Worm (Caenorhabditis elegans): Measurements from ENCODE around the gene srh-299.

srh-299 gene

ce11 chrV:15863042-15863441 is at the start of gene srh-299:
Gene srh-299 (plus strand): TSS chrV:15863342.
- TF ChIP-seq T22C8.4 (GFP tag; IDR thresholded peaks at IDR 0.05) = no peak
- no peak for TF ChIP-seq ztf-29 (GFP tag; IDR thresholded peaks at IDR 0.05)
- no peak for TF ChIP-seq med-1 (GFP tag; optimal IDR thresholded peaks at IDR 0.05; ENCODE audit: insufficient read depth)
- no peak for TF ChIP-seq klf-2 (GFP tag; conservative IDR thresholded peaks at IDR 0.05)
- no peak for TF ChIP-seq ztf-23 (GFP tag; IDR thresholded peaks at IDR 0.05)
- no peak for TF ChIP-seq ref-1 (GFP tag; conservative IDR thresholded peaks at IDR 0.05)
- no peak for TF ChIP-seq tab-1 (GFP tag; IDR thresholded peaks at IDR 0.05)
- TF ChIP-seq flt-1 (GFP tag; IDR thresholded peaks at IDR 0.05) = no peak

DNA sequence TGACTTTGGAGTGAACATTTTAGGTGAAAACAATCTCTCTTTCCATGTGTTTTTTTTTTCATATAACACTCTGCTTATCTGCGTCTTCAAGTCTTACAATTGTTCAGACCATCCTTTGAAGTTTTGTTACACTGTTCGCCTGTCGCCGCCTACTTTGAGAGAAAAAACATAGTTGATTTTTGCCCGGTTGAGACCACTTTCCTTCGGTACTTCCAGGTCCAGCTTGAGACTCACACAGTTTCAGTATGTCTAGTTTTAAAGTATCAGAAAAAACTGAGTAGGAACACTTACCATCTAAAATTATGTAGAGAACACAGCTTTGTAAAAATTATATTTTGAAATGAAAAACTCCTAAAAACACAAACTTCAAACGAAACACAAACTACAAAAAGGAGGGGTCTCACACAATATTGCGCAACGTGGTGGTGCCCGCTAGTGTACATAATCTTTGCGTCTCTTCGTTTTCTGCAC is 47.1 kb upstream of the srh-299 start, which contains the start of the genes fbxa-69 and F54B8.4:
TSS of gene fbxa-69 (minus strand) at position 10 of the 471 bp plus-strand sequence.
TSS of gene F54B8.4 (plus strand) at position 421 of the 471 bp plus-strand sequence.
- TF ChIP-seq ztf-29 (GFP tag; IDR thresholded peaks at IDR 0.05) (no peak), klf-2 (GFP tag; conservative IDR thresholded peaks at IDR 0.05) (no peak), tab-1 (GFP tag; IDR thresholded peaks at IDR 0.05) (no peak), ztf-23 (GFP tag; IDR thresholded peaks at IDR 0.05) (no peak), med-1 (GFP tag; optimal IDR thresholded peaks at IDR 0.05; ENCODE audit: insufficient read depth) (no peak), cog-1 (tag; optimal IDR thresholded peaks at IDR 0.05) (no peak), T22C8.4 (GFP tag; IDR thresholded peaks at IDR 0.05) (no peak), ref-1 (GFP tag; conservative IDR thresholded peaks at IDR 0.05) (no peak), flt-1 (GFP tag; IDR thresholded peaks at IDR 0.05) (no peak)

- TF ChIP-seq flt-1 (GFP tag; IDR thresholded peaks at IDR 0.05) (no peak), ztf-29 (GFP tag; IDR thresholded peaks at IDR 0.05) (no peak), ztf-23 (GFP tag; IDR thresholded peaks at IDR 0.05) (no peak), tab-1 (GFP tag; IDR thresholded peaks at IDR 0.05) (no peak), T22C8.4 (GFP tag; IDR thresholded peaks at IDR 0.05) (no peak), med-1 (GFP tag; optimal IDR thresholded peaks at IDR 0.05; ENCODE audit: insufficient read depth) (no peak), klf-2 (GFP tag; conservative IDR thresholded peaks at IDR 0.05) (no peak), cog-1 (tag; optimal IDR thresholded peaks at IDR 0.05) (no peak), ref-1 (GFP tag; conservative IDR thresholded peaks at IDR 0.05) (no peak)
These were observed 45.4 kb upstream of the srh-299 start, which contains the start of gene abf-3 for ce11 chrV:15817746-15818145. Gene abf-3 (minus strand): TSS chrV:15817846.

ce11 chrV:15819983-15820382 is 43.2 kb upstream of the srh-299 start, which contains the start of gene srbc-48:
Gene srbc-48 (plus strand): TSS chrV:15820283.
- TF ChIP-seq T22C8.4 (GFP tag; IDR thresholded peaks at IDR 0.05) = no peak
- no peak for TF ChIP-seq ztf-23 (GFP tag; IDR thresholded peaks at IDR 0.05)
- TF ChIP-seq med-1 (GFP tag; optimal IDR thresholded peaks at IDR 0.05; ENCODE audit: insufficient read depth) = no peak
- no peak for TF ChIP-seq tab-1 (GFP tag; IDR thresholded peaks at IDR 0.05)
- TF ChIP-seq klf-2 (GFP tag; conservative IDR thresholded peaks at IDR 0.05) = no peak
- TF ChIP-seq ztf-29 (GFP tag; IDR thresholded peaks at IDR 0.05) = no peak
- TF ChIP-seq ref-1 (GFP tag; conservative IDR thresholded peaks at IDR 0.05) = no peak
- no peak for TF ChIP-seq cog-1 (tag; optimal IDR thresholded peaks at IDR 0.05)
- no peak for TF ChIP-seq flt-1 (GFP tag; IDR thresholded peaks at IDR 0.05)

DNA sequence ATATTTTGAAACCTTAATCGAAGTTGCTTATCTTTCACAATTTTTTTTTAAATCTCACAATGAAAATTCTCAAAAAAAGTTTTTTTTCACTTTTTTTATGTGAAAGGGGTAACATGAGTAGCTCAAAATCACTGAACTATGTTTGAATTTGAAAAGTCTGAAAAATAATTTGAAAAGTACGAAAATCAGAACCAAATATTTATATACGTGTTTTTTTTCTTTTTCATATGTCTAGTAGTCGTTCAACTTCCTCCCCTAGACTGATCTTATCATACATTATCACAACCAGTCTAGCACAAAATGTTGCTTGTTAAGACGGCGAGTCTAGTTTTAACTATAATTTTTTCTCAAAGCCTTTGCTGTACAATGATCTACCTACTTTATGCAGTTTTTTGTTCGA is 41.7 kb upstream of the srh-299 start, which contains the start of gene srbc-49:
TSS of gene srbc-49 (plus strand) at position 301 of the 400 bp plus-strand sequence.
- TF ChIP-seq flt-1 (GFP tag; IDR thresholded peaks at IDR 0.05) (no peak), cog-1 (tag; optimal IDR thresholded peaks at IDR 0.05) (no peak), T22C8.4 (GFP tag; IDR thresholded peaks at IDR 0.05) (no peak), ztf-29 (GFP tag; IDR thresholded peaks at IDR 0.05) (no peak), ztf-23 (GFP tag; IDR thresholded peaks at IDR 0.05) (no peak), ref-1 (GFP tag; conservative IDR thresholded peaks at IDR 0.05) (no peak), med-1 (GFP tag; optimal IDR thresholded peaks at IDR 0.05; ENCODE audit: insufficient read depth) (no peak), klf-2 (GFP tag; conservative IDR thresholded peaks at IDR 0.05) (no peak), tab-1 (GFP tag; IDR thresholded peaks at IDR 0.05) (no peak)

ce11 chrV:15824866-15825265 is 38.3 kb upstream of the srh-299 start, which contains the start of gene srbc-50:
Gene srbc-50 (minus strand): TSS chrV:15824966.
- TF ChIP-seq tab-1 (GFP tag; IDR thresholded peaks at IDR 0.05) = no peak
- no peak for TF ChIP-seq flt-1 (GFP tag; IDR thresholded peaks at IDR 0.05)
- no peak for TF ChIP-seq T22C8.4 (GFP tag; IDR thresholded peaks at IDR 0.05)
- TF ChIP-seq klf-2 (GFP tag; conservative IDR thresholded peaks at IDR 0.05) = no peak
- no peak for TF ChIP-seq ref-1 (GFP tag; conservative IDR thresholded peaks at IDR 0.05)
- TF ChIP-seq ztf-23 (GFP tag; IDR thresholded peaks at IDR 0.05) = no peak
- TF ChIP-seq ztf-29 (GFP tag; IDR thresholded peaks at IDR 0.05) = no peak
- TF ChIP-seq cog-1 (tag; optimal IDR thresholded peaks at IDR 0.05) = no peak
- TF ChIP-seq med-1 (GFP tag; optimal IDR thresholded peaks at IDR 0.05; ENCODE audit: insufficient read depth) = no peak

ce11 chrV:15826110-15826509 is 37.0 kb upstream of the srh-299 start, which contains the start of gene srbc-51:
Gene srbc-51 (plus strand): TSS chrV:15826410.
- TF ChIP-seq klf-2 (GFP tag; conservative IDR thresholded peaks at IDR 0.05) = no peak
- no peak for TF ChIP-seq ref-1 (GFP tag; conservative IDR thresholded peaks at IDR 0.05)
- no peak for TF ChIP-seq cog-1 (tag; optimal IDR thresholded peaks at IDR 0.05)
- TF ChIP-seq ztf-23 (GFP tag; IDR thresholded peaks at IDR 0.05) = no peak
- TF ChIP-seq ztf-29 (GFP tag; IDR thresholded peaks at IDR 0.05) = no peak
- TF ChIP-seq flt-1 (GFP tag; IDR thresholded peaks at IDR 0.05) = no peak
- TF ChIP-seq tab-1 (GFP tag; IDR thresholded peaks at IDR 0.05) = no peak
- TF ChIP-seq T22C8.4 (GFP tag; IDR thresholded peaks at IDR 0.05) = no peak
- no peak for TF ChIP-seq med-1 (GFP tag; optimal IDR thresholded peaks at IDR 0.05; ENCODE audit: insufficient read depth)

ce11 chrV:15829907-15830306 is 33.2 kb upstream of the srh-299 start, which contains the start of gene srbc-55:
Gene srbc-55 (minus strand): TSS chrV:15830007.
- TF ChIP-seq flt-1 (GFP tag; IDR thresholded peaks at IDR 0.05) (no peak), ref-1 (GFP tag; conservative IDR thresholded peaks at IDR 0.05) (no peak), ztf-23 (GFP tag; IDR thresholded peaks at IDR 0.05) (no peak), klf-2 (GFP tag; conservative IDR thresholded peaks at IDR 0.05) (no peak), ztf-29 (GFP tag; IDR thresholded peaks at IDR 0.05) (no peak), tab-1 (GFP tag; IDR thresholded peaks at IDR 0.05) (no peak), T22C8.4 (GFP tag; IDR thresholded peaks at IDR 0.05) (no peak), med-1 (GFP tag; optimal IDR thresholded peaks at IDR 0.05; ENCODE audit: insufficient read depth) (no peak), cog-1 (tag; optimal IDR thresholded peaks at IDR 0.05) (no peak)

ce11 chrV:15831586-15831985 is 31.6 kb upstream of the srh-299 start, which contains the start of gene srbc-56:
Gene srbc-56 (minus strand): TSS chrV:15831686.
- no peak for TF ChIP-seq ref-1 (GFP tag; conservative IDR thresholded peaks at IDR 0.05)
- TF ChIP-seq med-1 (GFP tag; optimal IDR thresholded peaks at IDR 0.05; ENCODE audit: insufficient read depth) = no peak
- no peak for TF ChIP-seq T22C8.4 (GFP tag; IDR thresholded peaks at IDR 0.05)
- no peak for TF ChIP-seq tab-1 (GFP tag; IDR thresholded peaks at IDR 0.05)
- no peak for TF ChIP-seq klf-2 (GFP tag; conservative IDR thresholded peaks at IDR 0.05)
- TF ChIP-seq ztf-23 (GFP tag; IDR thresholded peaks at IDR 0.05) = no peak
- no peak for TF ChIP-seq cog-1 (tag; optimal IDR thresholded peaks at IDR 0.05)
- TF ChIP-seq flt-1 (GFP tag; IDR thresholded peaks at IDR 0.05) = no peak
- no peak for TF ChIP-seq ztf-29 (GFP tag; IDR thresholded peaks at IDR 0.05)
